Worm (Caenorhabditis elegans) whole organism, mixed stage, embryonic: ENCODE results near the gene Y102A5C.2.

Source experiments
- M03D4.4 ChIP-seq: sonication (generic microtip); optimal IDR thresholded peaks from 2 replicates; lab custom pipeline; 2017; ENCODE audit warnings: mild to moderate bottlenecking, missing genetic modification characterization, missing compliant biosample characterization
- blmp-1 ChIP-seq: fragments of 150-350 bp; optimal IDR thresholded peaks from 2 replicates; lab custom pipeline; 2014; ENCODE audit warnings: missing biosample characterization, missing genetic modification characterization
- ceh-39 ChIP-seq: fragments of 150-350 bp; optimal IDR thresholded peaks from 2 replicates; lab custom pipeline; 2014; ENCODE audit warnings: missing biosample characterization, missing genetic modification characterization
- ces-1 ChIP-seq: fragments of 150-350 bp; optimal IDR thresholded peaks from 2 replicates; lab custom pipeline; 2014; ENCODE audit warnings: missing biosample characterization, missing genetic modification reagents, missing genetic modification characterization
- elt-1 ChIP-seq: sonication (generic microtip); optimal IDR thresholded peaks from 2 replicates; lab custom pipeline; 2017; ENCODE audit warnings: missing genetic modification characterization, mild to moderate bottlenecking, missing compliant biosample characterization, antibody characterized with exemption, moderate library complexity, borderline replicate concordance; ENCODE audit not compliant: insufficient read depth
- elt-3 ChIP-seq: fragments of 150-350 bp; optimal IDR thresholded peaks from 2 replicates; lab custom pipeline; 2014; ENCODE audit warnings: missing biosample characterization, missing genetic modification characterization
- hlh-1 ChIP-seq: fragments of 150-350 bp; optimal IDR thresholded peaks from 2 replicates; lab custom pipeline; 2014; ENCODE audit warnings: missing biosample characterization, missing genetic modification reagents, missing genetic modification characterization
- lin-32 ChIP-seq: fragments of 200-800 bp; sonication (Bioruptor generic); optimal IDR thresholded peaks from 2 replicates; lab custom pipeline; 2018; ENCODE audit warnings: mild to moderate bottlenecking, missing genetic modification characterization, missing compliant biosample characterization
- lsy-2 ChIP-seq: fragments of 150-350 bp; optimal IDR thresholded peaks from 2 replicates; lab custom pipeline; 2014; ENCODE audit warnings: missing biosample characterization, missing genetic modification characterization
- nhr-76 ChIP-seq: sonication (generic microtip); optimal IDR thresholded peaks from 2 replicates; lab custom pipeline; 2017; ENCODE audit warnings: missing biosample characterization, missing genetic modification characterization
- pha-4 ChIP-seq: fragments of 150-350 bp; optimal IDR thresholded peaks from 2 replicates; lab custom pipeline; 2018; ENCODE audit warnings: missing biosample characterization, missing genetic modification reagents, missing genetic modification characterization
- snpc-4 ChIP-seq: fragments of 150-350 bp; optimal IDR thresholded peaks from 2 replicates; lab custom pipeline; 2014; ENCODE audit warnings: missing biosample characterization, missing genetic modification characterization
- unc-39 ChIP-seq: fragments of 150-350 bp; optimal IDR thresholded peaks from 2 replicates; lab custom pipeline; 2014; ENCODE audit warnings: missing biosample characterization, missing genetic modification characterization
- unc-62 ChIP-seq: fragments of 150-350 bp; optimal IDR thresholded peaks from 2 replicates; lab custom pipeline; 2014; ENCODE audit warnings: missing biosample characterization, missing genetic modification reagents, missing genetic modification characterization

DNA sequence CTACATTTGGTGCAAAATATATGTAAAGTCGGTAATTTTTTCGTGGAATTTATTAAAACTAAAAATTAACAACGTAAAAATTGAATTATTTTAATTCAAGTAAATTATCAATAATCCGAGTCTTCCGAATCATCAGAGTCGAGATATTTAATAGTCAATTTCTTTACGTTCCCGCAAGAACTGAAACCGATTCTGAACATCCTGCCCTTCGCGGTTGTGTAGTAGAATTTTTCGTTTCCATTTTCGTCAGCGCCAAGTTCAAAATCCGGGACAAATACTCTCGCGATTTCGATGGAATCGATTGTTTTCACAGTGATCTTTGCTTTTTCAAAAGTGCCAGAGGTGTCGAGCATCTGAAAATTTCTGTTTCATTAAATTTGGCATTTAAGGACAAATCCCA is 1.1 kb downstream of the Y102A5C.2 start:
- TF ChIP-seq ceh-39 (tag; lab: Kevin White, UChicago): no peak
- TF ChIP-seq elt-3 (tag; lab: Kevin White, UChicago): no peak
- no peak for TF ChIP-seq blmp-1 (tag; lab: Kevin White, UChicago)
- no peak for TF ChIP-seq nhr-76 (tag; lab: Kevin White, UChicago)
- no peak for TF ChIP-seq elt-1 (tag; lab: Kevin White, UChicago)
- TF ChIP-seq unc-39 (tag; lab: Kevin White, UChicago): no peak
- no peak for TF ChIP-seq pha-4
- no peak for TF ChIP-seq snpc-4 (tag; lab: Kevin White, UChicago)
- TF ChIP-seq lsy-2 (tag; lab: Kevin White, UChicago): no peak
- no peak for TF ChIP-seq M03D4.4 (tag; lab: Kevin White, UChicago)
- no peak for TF ChIP-seq hlh-1
- TF ChIP-seq ces-1 (GFP tag; lab: Kevin White, UChicago): no peak
- TF ChIP-seq unc-62: no peak
- no peak for TF ChIP-seq lin-32 (GFP tag; lab: Kevin White, UChicago)
